Fruit fly (Drosophila melanogaster) whole organism, embryonic: ENCODE measurements around the gene pnr.

Experiments used
- Antp ChIP-seq: fragments of 200-800 bp; sonication (Bioruptor generic); optimal IDR thresholded peaks from 3 replicates; lab custom pipeline; 2016; ENCODE audit warnings: missing biosample characterization, missing genetic modification characterization
- Asciz ChIP-seq: fragments of 200-800 bp; sonication (Bioruptor generic); optimal IDR thresholded peaks from 2 replicates; lab custom pipeline; 2017; ENCODE audit warnings: missing biosample characterization, mild to moderate bottlenecking, missing genetic modification characterization, missing genetic modification reagents
- Atf6 ChIP-seq: fragments of 200-800 bp; sonication (Bioruptor generic); IDR thresholded peaks from 2 replicates; pipeline ENCODE4 v1.3.6; 2022; ENCODE audit warnings: missing biosample characterization, missing genetic modification characterization
- Awh ChIP-seq: fragments of 200-800 bp; sonication (Bioruptor generic); IDR thresholded peaks from 2 replicates; pipeline ENCODE4, ENCODE4 v1.3.6; 2022; ENCODE audit warnings: missing biosample characterization, missing genetic modification characterization
- CG10209 ChIP-seq: fragments of 200-800 bp; sonication (Bioruptor generic); optimal IDR thresholded peaks from 3 replicates; lab custom pipeline; 2017; ENCODE audit warnings: missing biosample characterization, mild to moderate bottlenecking, missing genetic modification characterization, missing genetic modification reagents
- CG10565 ChIP-seq: fragments of 200-800 bp; sonication (Bioruptor generic); optimal IDR thresholded peaks from 3 replicates; lab custom pipeline; 2016; ENCODE audit warnings: missing biosample characterization, mild to moderate bottlenecking, missing genetic modification characterization
- CG10979 ChIP-seq: fragments of 200-800 bp; sonication (Bioruptor generic); optimal IDR thresholded peaks from 2 replicates; lab custom pipeline; 2018; ENCODE audit warnings: missing biosample characterization, mild to moderate bottlenecking, missing genetic modification characterization, moderate library complexity
- CG11695 ChIP-seq: fragments of 200-800 bp; sonication (Bioruptor generic); IDR thresholded peaks from 3 replicates; pipeline ENCODE4 v1.3.6; 2022; ENCODE audit warnings: missing biosample characterization, missing genetic modification characterization
- CG12744 ChIP-seq: fragments of 200-800 bp; sonication (Bioruptor generic); optimal IDR thresholded peaks from 2 replicates; lab custom pipeline; 2016; ENCODE audit warnings: missing biosample characterization, missing genetic modification characterization
- CG17802 ChIP-seq: fragments of 200-800 bp; sonication (Bioruptor generic); optimal IDR thresholded peaks from 2 replicates; lab custom pipeline; 2018; ENCODE audit warnings: missing biosample characterization, mild to moderate bottlenecking, missing genetic modification characterization, moderate library complexity
- CG2116 ChIP-seq: fragments of 200-800 bp; sonication (Bioruptor generic); optimal IDR thresholded peaks from 3 replicates; lab custom pipeline; 2018; ENCODE audit warnings: missing biosample characterization, mild to moderate bottlenecking, missing genetic modification characterization
- CG30431 ChIP-seq: fragments of 200-800 bp; sonication (Bioruptor generic); optimal IDR thresholded peaks from 2 replicates; lab custom pipeline; 2017; ENCODE audit warnings: missing biosample characterization, missing genetic modification characterization
- CG31441 ChIP-seq: fragments of 200-800 bp; sonication (Bioruptor generic); IDR thresholded peaks from 2 replicates; pipeline ENCODE4 v1.3.6; 2022; ENCODE audit warnings: missing biosample characterization, missing genetic modification characterization
- CG4360 ChIP-seq: fragments of 200-800 bp; sonication (Bioruptor generic); IDR thresholded peaks from 2 replicates; pipeline ENCODE4 v1.3.6; 2022; ENCODE audit warnings: missing biosample characterization, missing genetic modification characterization
- CG7271 ChIP-seq: fragments of 200-800 bp; sonication (Bioruptor generic); optimal IDR thresholded peaks from 2 replicates; lab custom pipeline; 2018; ENCODE audit warnings: missing biosample characterization, mild to moderate bottlenecking, missing genetic modification characterization, moderate library complexity
- CG7745 ChIP-seq: fragments of 200-800 bp; sonication (Bioruptor generic); optimal IDR thresholded peaks from 2 replicates; lab custom pipeline; 2018; ENCODE audit warnings: missing biosample characterization, mild to moderate bottlenecking, missing genetic modification characterization, moderate library complexity
- CG8359 ChIP-seq: fragments of 200-800 bp; sonication (Bioruptor generic); optimal IDR thresholded peaks from 2 replicates; lab custom pipeline; 2017; ENCODE audit warnings: missing biosample characterization, mild to moderate bottlenecking, missing genetic modification characterization, borderline replicate concordance
- CG9437 ChIP-seq: fragments of 200-800 bp; sonication (Bioruptor generic); optimal IDR thresholded peaks from 2 replicates; lab custom pipeline; 2018; ENCODE audit warnings: missing biosample characterization, mild to moderate bottlenecking, missing genetic modification characterization
- CG9876 ChIP-seq: fragments of 200-800 bp; sonication (Bioruptor generic); optimal IDR thresholded peaks from 2 replicates; lab custom pipeline; 2016; ENCODE audit warnings: missing biosample characterization, missing genetic modification characterization
- Dref ChIP-seq: fragments of 200-800 bp; sonication (Bioruptor generic); IDR thresholded peaks from 2 replicates; pipeline ENCODE4 v1.3.6; 2022; ENCODE audit warnings: missing biosample characterization, missing genetic modification characterization
- ERR ChIP-seq: fragments of 200-800 bp; sonication (Bioruptor generic); optimal IDR thresholded peaks from 2 replicates; lab custom pipeline; 2016; ENCODE audit warnings: missing biosample characterization, missing genetic modification characterization
- HLH3B ChIP-seq: fragments of 200-800 bp; sonication (Bioruptor generic); IDR thresholded peaks from 2 replicates; pipeline ENCODE4 v1.3.6; 2022; ENCODE audit warnings: missing biosample characterization, missing genetic modification characterization
- Hand ChIP-seq: fragments of 200-800 bp; sonication (Bioruptor generic); optimal IDR thresholded peaks from 2 replicates; lab custom pipeline; 2017; ENCODE audit warnings: mild to moderate bottlenecking, missing biosample characterization, missing genetic modification reagents, missing genetic modification characterization
- Kr ChIP-seq: fragments of 200-800 bp; sonication (Bioruptor generic); optimal IDR thresholded peaks from 2 replicates; lab custom pipeline; 2017; ENCODE audit warnings: missing biosample characterization, mild to moderate bottlenecking, missing genetic modification characterization
- NC2β ChIP-seq: fragments of 200-800 bp; sonication (Bioruptor generic); optimal IDR thresholded peaks from 2 replicates; lab custom pipeline; 2016; ENCODE audit warnings: missing biosample characterization, missing genetic modification characterization
- Nf-YA ChIP-seq: fragments of 200-800 bp; sonication (Bioruptor generic); IDR thresholded peaks from 2 replicates; pipeline ENCODE4 v1.3.6; 2022; ENCODE audit warnings: missing biosample characterization, missing genetic modification characterization
- Optix ChIP-seq: fragments of 200-800 bp; sonication (Bioruptor generic); IDR thresholded peaks from 3 replicates; pipeline ENCODE4 v1.3.6; 2022; ENCODE audit warnings: missing biosample characterization, missing genetic modification characterization
- Spps ChIP-seq: fragments of 200-800 bp; sonication (Bioruptor generic); optimal IDR thresholded peaks from 2 replicates; lab custom pipeline; 2018; ENCODE audit warnings: missing biosample characterization, mild to moderate bottlenecking, missing genetic modification characterization
- ab ChIP-seq: fragments of 200-800 bp; sonication (Bioruptor generic); optimal IDR thresholded peaks from 2 replicates; lab custom pipeline; 2016; ENCODE audit warnings: missing biosample characterization, missing genetic modification characterization
- ara ChIP-seq: fragments of 200-800 bp; sonication (Bioruptor generic); IDR thresholded peaks from 2 replicates; pipeline ENCODE4 v1.3.6; 2022; ENCODE audit warnings: missing biosample characterization, missing genetic modification characterization
- ase ChIP-seq: fragments of 200-800 bp; sonication (Bioruptor generic); IDR thresholded peaks from 3 replicates; pipeline ENCODE4 v1.3.6; 2022; ENCODE audit warnings: missing biosample characterization, missing genetic modification characterization
- az2 ChIP-seq: fragments of 200-800 bp; sonication (Bioruptor generic); optimal IDR thresholded peaks from 3 replicates; lab custom pipeline; 2016; ENCODE audit warnings: missing biosample characterization, missing genetic modification characterization
- bcd ChIP-seq: fragments of 200-800 bp; sonication (Bioruptor generic); optimal IDR thresholded peaks from 2 replicates; lab custom pipeline; 2017; ENCODE audit warnings: missing biosample characterization, mild to moderate bottlenecking, missing genetic modification characterization
- btn ChIP-seq: fragments of 200-800 bp; sonication (Bioruptor generic); optimal IDR thresholded peaks from 2 replicates; lab custom pipeline; 2016; ENCODE audit warnings: missing biosample characterization, missing genetic modification characterization
- emc ChIP-seq: fragments of 200-800 bp; sonication (Bioruptor generic); optimal IDR thresholded peaks from 2 replicates; lab custom pipeline; 2016; ENCODE audit warnings: missing biosample characterization, missing genetic modification characterization
- fd64A ChIP-seq: fragments of 200-800 bp; sonication (Bioruptor generic); optimal IDR thresholded peaks from 3 replicates; lab custom pipeline; 2018; ENCODE audit warnings: missing biosample characterization, mild to moderate bottlenecking, missing genetic modification characterization
- ftz-f1 ChIP-seq: fragments of 200-800 bp; sonication (Bioruptor generic); optimal IDR thresholded peaks from 2 replicates; lab custom pipeline; 2016; ENCODE audit warnings: missing biosample characterization, missing genetic modification characterization
- gcm2 ChIP-seq: fragments of 200-800 bp; sonication (Bioruptor generic); optimal IDR thresholded peaks from 2 replicates; lab custom pipeline; 2016; ENCODE audit warnings: missing biosample characterization, missing genetic modification characterization
- gem ChIP-seq: fragments of 200-800 bp; sonication (Bioruptor generic); optimal IDR thresholded peaks from 2 replicates; lab custom pipeline; 2019; ENCODE audit warnings: missing biosample characterization, mild to moderate bottlenecking, missing genetic modification characterization, moderate library complexity
- gfzf ChIP-seq: fragments of 200-800 bp; sonication (Bioruptor generic); optimal IDR thresholded peaks from 2 replicates; lab custom pipeline; 2016; ENCODE audit warnings: missing biosample characterization, mild to moderate bottlenecking, missing genetic modification characterization, moderate library complexity
- gro ChIP-seq: fragments of 200-800 bp; sonication (Bioruptor generic); optimal IDR thresholded peaks from 2 replicates; lab custom pipeline; 2016; ENCODE audit warnings: missing biosample characterization, missing genetic modification characterization
- hbn ChIP-seq: fragments of 200-800 bp; sonication (Bioruptor generic); IDR thresholded peaks from 2 replicates; pipeline ENCODE4 v1.3.6; 2022; ENCODE audit warnings: missing biosample characterization, missing genetic modification characterization; ENCODE audit not compliant: partially characterized antibody
- hth ChIP-seq: fragments of >200 bp; optimal IDR thresholded peaks from 2 replicates; lab custom pipeline; 2017; ENCODE audit warnings: inconsistent platforms
- lbe ChIP-seq: fragments of 200-800 bp; sonication (Bioruptor generic); optimal IDR thresholded peaks from 2 replicates; lab custom pipeline; 2016; ENCODE audit warnings: missing biosample characterization, mild to moderate bottlenecking, missing genetic modification characterization
- nerfin-1 ChIP-seq: fragments of 200-800 bp; sonication (Bioruptor generic); optimal IDR thresholded peaks from 3 replicates; lab custom pipeline; 2019; ENCODE audit warnings: missing biosample characterization, mild to moderate bottlenecking, missing genetic modification characterization, moderate library complexity
- oc ChIP-seq: fragments of 200-800 bp; sonication (Bioruptor generic); optimal IDR thresholded peaks from 2 replicates; lab custom pipeline; 2018; ENCODE audit warnings: missing biosample characterization, mild to moderate bottlenecking, missing genetic modification characterization, moderate library complexity
- pho ChIP-seq: fragments of 200-800 bp; sonication (Bioruptor generic); optimal IDR thresholded peaks from 2 replicates; lab custom pipeline; 2016; ENCODE audit warnings: missing biosample characterization, missing genetic modification characterization
- sens-2 ChIP-seq: fragments of 200-800 bp; sonication (Bioruptor generic); IDR thresholded peaks from 2 replicates; pipeline ENCODE4 v1.3.6; 2022; ENCODE audit warnings: missing biosample characterization, missing genetic modification characterization
- sob ChIP-seq: fragments of 200-800 bp; sonication (Bioruptor generic); IDR thresholded peaks from 2 replicates; pipeline ENCODE4 v1.3.6; 2022; ENCODE audit warnings: missing biosample characterization, missing genetic modification characterization
- toy ChIP-seq: fragments of 200-800 bp; sonication (Bioruptor generic); IDR thresholded peaks from 2 replicates; pipeline ENCODE4 v1.3.6; 2022; ENCODE audit warnings: missing biosample characterization, missing genetic modification characterization
- twi ChIP-seq: fragments of 200-800 bp; optimal IDR thresholded peaks from 2 replicates; lab custom pipeline; 2019; ENCODE audit warnings: missing biosample characterization, mild to moderate bottlenecking, missing genetic modification characterization, moderate library complexity

Gene pnr

DNA sequence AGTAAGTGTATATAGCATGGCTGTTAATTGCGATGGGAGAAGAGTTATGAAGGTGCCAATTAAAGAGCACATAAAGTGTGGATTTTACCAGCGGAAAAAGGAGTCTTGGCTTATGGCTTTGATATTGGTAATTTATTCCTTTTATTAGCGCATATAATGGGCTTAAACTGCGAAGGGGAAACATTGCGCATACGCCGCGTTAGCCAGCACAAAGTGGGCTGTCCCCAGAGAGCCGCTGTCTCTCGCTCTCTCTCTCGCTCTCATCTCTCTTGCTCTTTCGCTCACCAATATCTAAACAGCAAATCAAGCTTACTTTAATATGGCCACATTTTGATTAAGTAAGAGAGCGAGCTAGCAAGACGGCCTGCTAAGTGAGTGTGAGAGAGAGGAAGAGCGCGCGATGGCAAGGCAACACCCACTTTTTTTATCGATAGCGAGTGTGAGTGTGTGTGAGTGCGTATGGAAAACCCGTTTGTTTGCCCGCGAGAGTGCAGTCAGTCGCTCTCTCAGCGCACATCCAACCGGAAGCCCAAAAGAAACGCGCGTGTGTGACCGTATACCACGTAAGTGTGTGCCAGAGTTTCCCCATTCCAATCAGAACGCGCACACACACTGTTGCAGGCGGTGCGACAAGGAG is at the start of gene pnr (continued):
- TF ChIP-seq twi (tag; lab: Kevin White, UChicago): peak; percentile 27
- peak; percentile 74 for TF ChIP-seq CG7745
- TF ChIP-seq Antp (GFP tag; lab: Kevin White, UChicago): no peak
- no peak for TF ChIP-seq nerfin-1 (tag; lab: Kevin White, UChicago)
- TF ChIP-seq Atf6 (GFP tag; lab: Robert Waterston, UW): peak; percentile 54; the same call in 1 of the 2 replicates
- no peak for TF ChIP-seq CG12744 (GFP tag; lab: Kevin White, UChicago)
- no peak for TF ChIP-seq CG31441 (GFP tag; lab: Robert Waterston, UW)
- no peak for TF ChIP-seq bcd (GFP tag; lab: Kevin White, UChicago)
- TF ChIP-seq CG9876 (GFP tag; lab: Kevin White, UChicago): peak; percentile 3
- no peak for TF ChIP-seq toy (GFP tag; lab: Robert Waterston, UW)
- no peak for TF ChIP-seq pho (GFP tag; lab: Kevin White, UChicago)
- peak; percentile 51 for TF ChIP-seq fd64A (GFP tag; lab: Kevin White, UChicago)
- 0 out of 2 replicates have a peak, but pooled peaks have one; percentile 32 for TF ChIP-seq ara (GFP tag; lab: Robert Waterston, UW)
- TF ChIP-seq ftz-f1 (GFP tag; lab: Kevin White, UChicago): peak; percentile 38
- peak; percentile 48 for TF ChIP-seq Kr (GFP tag; lab: Kevin White, UChicago)
- TF ChIP-seq CG2116 (GFP tag; lab: Kevin White, UChicago): peak; percentile 33
- TF ChIP-seq gcm2 (GFP tag; lab: Kevin White, UChicago): no peak
- peak; percentile 67 for TF ChIP-seq CG4360 (GFP tag; lab: Robert Waterston, UW)
- TF ChIP-seq CG30431: no peak
- TF ChIP-seq emc: no peak
- no peak for TF ChIP-seq HLH3B (GFP tag; lab: Robert Waterston, UW)
- TF ChIP-seq CG11695 (GFP tag; lab: Robert Waterston, UW): 0 out of 3 replicates have a peak, but pooled peaks have one; percentile 9
- TF ChIP-seq NC2β: no peak
- no peak for TF ChIP-seq CG7271 (tag; lab: Kevin White, UChicago)
- no peak for TF ChIP-seq gro
- TF ChIP-seq Awh (GFP tag; lab: Robert Waterston, UW): no peak
- TF ChIP-seq sob: 0 out of 2 replicates have a peak, but pooled peaks have one; percentile 49
- no peak for TF ChIP-seq ab (GFP tag; lab: Kevin White, UChicago)
- TF ChIP-seq Asciz (GFP tag; lab: Kevin White, UChicago): no peak
- TF ChIP-seq Dref (GFP tag; lab: Robert Waterston, UW): 0 out of 2 replicates have a peak, but pooled peaks have one; percentile 13
- TF ChIP-seq oc (tag; lab: Kevin White, UChicago): peak; percentile 87
- TF ChIP-seq CG10209 (GFP tag; lab: Kevin White, UChicago): no peak
- no peak for TF ChIP-seq ERR
- no peak for TF ChIP-seq az2 (GFP tag; lab: Kevin White, UChicago)
- TF ChIP-seq Hand (GFP tag; lab: Kevin White, UChicago): no peak
- no peak for TF ChIP-seq CG9437 (GFP tag; lab: Kevin White, UChicago)
- TF ChIP-seq gfzf (GFP tag; lab: Kevin White, UChicago): peak; percentile 5
- TF ChIP-seq Spps: peak; percentile 13
- TF ChIP-seq ase (GFP tag; lab: Robert Waterston, UW): 0 out of 3 replicates have a peak, but pooled peaks have one; percentile 10
- TF ChIP-seq CG8359 (GFP tag; lab: Kevin White, UChicago): peak; percentile 23
- TF ChIP-seq lbe (GFP tag; lab: Kevin White, UChicago): peak; percentile 8
- TF ChIP-seq hbn: peak; percentile 30; the same call in 1 of the 2 replicates
- no peak for TF ChIP-seq btn (GFP tag; lab: Kevin White, UChicago)
- peak; percentile 12; the same call in 1 of the 2 replicates for TF ChIP-seq sens-2 (GFP tag; lab: Robert Waterston, UW)
- TF ChIP-seq Nf-YA: peak; percentile 95
- no peak for TF ChIP-seq gem
- TF ChIP-seq CG10565 (GFP tag; lab: Kevin White, UChicago): no peak
- TF ChIP-seq hth (lab: Kevin White, UChicago): no peak
- TF ChIP-seq CG17802: no peak
- peak; percentile 25 for TF ChIP-seq CG10979 (tag; lab: Kevin White, UChicago)
- no peak for TF ChIP-seq Optix (GFP tag; lab: Robert Waterston, UW)
